Worm (Caenorhabditis elegans) whole organism, L1 larva: ENCODE results near the gene nlp-82.

Source experiments
- alr-1 ChIP-seq: fragments of 200-800 bp; sonication (Bioruptor generic); optimal IDR thresholded peaks from 2 replicates; lab custom pipeline; 2018; ENCODE audit warnings: borderline replicate concordance, mild to moderate bottlenecking, missing genetic modification characterization, missing compliant biosample characterization
- ces-1 ChIP-seq: fragments of 150-350 bp; optimal IDR thresholded peaks from 2 replicates; lab custom pipeline; 2014; ENCODE audit warnings: missing biosample characterization, missing genetic modification reagents, missing genetic modification characterization
- jun-1 ChIP-seq: fragments of 150-350 bp; optimal IDR thresholded peaks from 2 replicates; lab custom pipeline; 2014; ENCODE audit warnings: missing biosample characterization, missing genetic modification reagents, missing genetic modification characterization
- lin-15B ChIP-seq: fragments of 150-350 bp; sonication (generic microtip); optimal IDR thresholded peaks from 3 replicates; lab custom pipeline; 2014; ENCODE audit warnings: missing biosample characterization, missing genetic modification characterization
- mef-2 ChIP-seq: fragments of 150-350 bp; optimal IDR thresholded peaks from 2 replicates; lab custom pipeline; 2014; ENCODE audit warnings: missing biosample characterization, missing genetic modification characterization
- nhr-76 ChIP-seq: sonication (generic microtip); optimal IDR thresholded peaks from 2 replicates; lab custom pipeline; 2017; ENCODE audit warnings: missing biosample characterization, missing genetic modification characterization
- tbx-2 ChIP-seq: sonication (generic microtip); optimal IDR thresholded peaks from 2 replicates; lab custom pipeline; 2016; ENCODE audit warnings: missing genetic modification characterization, missing compliant biosample characterization
- ztf-11 ChIP-seq, 2 experiments: sonication (generic microtip); optimal IDR thresholded peaks; 2 replicates each; lab custom pipeline; 2016 to 2017; ENCODE audit warnings: missing genetic modification characterization in 2 of 2, missing biosample characterization in 1 of 2, missing compliant biosample characterization in 1 of 2

DNA sequence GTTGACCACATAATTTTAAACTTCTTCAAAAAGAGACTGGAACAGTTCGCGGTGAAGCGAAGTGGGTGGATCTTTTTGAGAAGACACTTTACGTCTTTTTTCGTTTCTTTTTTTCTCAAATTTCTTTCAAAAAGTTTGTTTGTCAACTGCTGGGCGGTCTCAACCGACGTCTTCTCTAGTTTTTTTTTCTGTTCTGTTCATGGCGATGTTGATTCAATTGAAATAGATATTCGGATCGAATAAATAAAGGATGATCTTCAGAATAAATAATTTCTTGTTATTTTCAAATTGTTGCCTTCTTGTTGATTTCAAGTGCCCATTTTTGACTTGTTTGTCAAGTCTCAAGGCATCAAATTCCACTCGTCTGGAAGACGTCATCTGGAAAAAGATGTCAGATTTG, 3.7 kb downstream of the nlp-82 start, which contains the start of gene T26C5.4:
- TF ChIP-seq lin-15B (tag; lab: Kevin White, UChicago) (no peak), tbx-2 (tag; lab: Kevin White, UChicago) (no peak), nhr-76 (tag; lab: Kevin White, UChicago) (no peak), ztf-11 (tag; optimal IDR thresholded peaks at IDR 0.05; lab: Kevin White, UChicago) (no peak), alr-1 (tag; lab: Kevin White, UChicago) (no peak), mef-2 (no peak), ces-1 (no peak), jun-1 (tag; lab: Kevin White, UChicago) (no peak)
